Fruit fly (Drosophila melanogaster) whole organism, adult: ENCODE results near the gene ppk21.

Source experiments
- CG12768 ChIP-seq: fragments of 200-800 bp; sonication (Bioruptor generic); optimal IDR thresholded peaks from 2 replicates; lab custom pipeline; 2017; ENCODE audit warnings: missing biosample characterization, missing genetic modification characterization, mild to moderate bottlenecking, moderate library complexity, missing genetic modification reagents
- CG1620 ChIP-seq: fragments of 200-800 bp; sonication (Bioruptor generic); optimal IDR thresholded peaks from 2 replicates; lab custom pipeline; 2016; ENCODE audit warnings: missing biosample characterization, missing genetic modification characterization
- CG33017 ChIP-seq: fragments of 200-800 bp; sonication (Bioruptor generic); optimal IDR thresholded peaks from 2 replicates; lab custom pipeline; 2018; ENCODE audit warnings: missing biosample characterization, mild to moderate bottlenecking, missing genetic modification characterization, moderate library complexity
- CG5204 ChIP-seq: fragments of 200-800 bp; sonication (Bioruptor generic); optimal IDR thresholded peaks from 2 replicates; lab custom pipeline; 2016; ENCODE audit warnings: missing biosample characterization, missing genetic modification characterization
- CG7045 ChIP-seq: fragments of 200-800 bp; sonication (Bioruptor generic); optimal IDR thresholded peaks from 2 replicates; lab custom pipeline; 2017; ENCODE audit warnings: missing biosample characterization, mild to moderate bottlenecking, missing genetic modification characterization
- CG7101 ChIP-seq: fragments of 200-800 bp; sonication (Bioruptor generic); optimal IDR thresholded peaks from 2 replicates; lab custom pipeline; 2018; ENCODE audit warnings: missing biosample characterization, mild to moderate bottlenecking, missing genetic modification characterization, moderate library complexity
- Crg-1 ChIP-seq: fragments of 200-800 bp; sonication (Bioruptor generic); optimal IDR thresholded peaks from 2 replicates; lab custom pipeline; 2016; ENCODE audit warnings: missing biosample characterization, missing genetic modification characterization
- Hr96 ChIP-seq: fragments of 200-800 bp; sonication (Bioruptor generic); optimal IDR thresholded peaks from 2 replicates; lab custom pipeline; 2016; ENCODE audit warnings: missing biosample characterization, missing genetic modification characterization
- cnc ChIP-seq, 2 experiments: fragments of >200 bp; optimal IDR thresholded peaks; 2 replicates each; lab custom pipeline; 2017
- kay ChIP-seq: fragments of 200-800 bp; sonication (Bioruptor generic); peaks from one replicate; lab custom pipeline; 2016; ENCODE audit warnings: missing biosample characterization, missing genetic modification characterization, borderline replicate concordance
- ovo ChIP-seq: fragments of 200-800 bp; sonication (Bioruptor generic); optimal IDR thresholded peaks from 2 replicates; lab custom pipeline; 2016; ENCODE audit warnings: missing biosample characterization, missing genetic modification characterization
- tj ChIP-seq: fragments of 200-800 bp; sonication (Bioruptor generic); optimal IDR thresholded peaks from 3 replicates; lab custom pipeline; 2017; ENCODE audit warnings: missing biosample characterization, mild to moderate bottlenecking, missing genetic modification characterization, moderate library complexity

DNA sequence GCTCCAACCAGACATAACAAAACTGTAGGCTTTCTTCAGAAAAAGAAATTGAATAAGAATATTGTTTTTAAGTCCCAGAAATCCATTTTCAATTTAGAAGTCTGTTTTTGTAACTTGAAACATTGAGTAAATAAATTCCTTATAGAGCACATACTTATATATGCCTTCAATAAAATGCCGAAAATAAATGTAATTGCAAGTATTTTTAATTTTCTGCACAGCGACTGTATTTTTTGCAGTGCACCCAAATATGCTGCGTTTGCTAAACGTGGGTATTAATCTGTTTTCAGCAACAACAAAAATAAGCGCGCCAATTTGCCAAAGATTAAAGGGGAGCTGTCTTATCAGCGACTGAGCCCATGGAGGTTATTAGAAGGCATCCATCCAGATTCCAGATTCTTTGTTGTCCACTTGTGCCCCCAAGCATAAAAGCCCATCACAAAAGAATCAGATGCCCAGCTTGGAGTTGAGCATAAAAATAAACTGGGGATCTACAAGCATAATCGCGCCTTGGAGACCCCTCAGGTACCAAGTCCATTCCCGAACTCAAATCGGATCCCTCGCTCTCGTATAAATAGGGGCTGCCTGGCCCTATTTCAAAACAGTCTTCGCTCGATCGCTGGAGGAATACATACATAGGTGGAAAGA lies 6.6 kb downstream of the ppk21 start, which contains the start of gene Obp99a:
- no peak for TF ChIP-seq CG7045 (GFP tag; lab: Kevin White, UChicago)
- TF ChIP-seq CG12768 (GFP tag; lab: Kevin White, UChicago) = no peak
- no peak for TF ChIP-seq CG33017 (tag; lab: Kevin White, UChicago)
- TF ChIP-seq CG1620 = no peak
- no peak for TF ChIP-seq Crg-1
- TF ChIP-seq Hr96 (GFP tag; lab: Kevin White, UChicago) = no peak
- no peak for TF ChIP-seq CG5204
- no peak for TF ChIP-seq ovo (GFP tag; lab: Kevin White, UChicago)
- TF ChIP-seq cnc (optimal IDR thresholded peaks at IDR 0.05; lab: Kevin White, UChicago) = no peak
- TF ChIP-seq CG7101 (tag; lab: Kevin White, UChicago) = no peak
- peak; percentile 94 for TF ChIP-seq tj (GFP tag; lab: Kevin White, UChicago)
- TF ChIP-seq kay (GFP tag; lab: Kevin White, UChicago) = no peak
